Worm (Caenorhabditis elegans) whole organism, young adult: Measurements from ENCODE around the gene Y39B6A.34.

Experiments used
- B0019.2 ChIP-seq: fragments of 200-800 bp; sonication (Bioruptor generic); conservative IDR thresholded peaks from 2 replicates; pipeline ENCODE4 v1.3.6; 2022; ENCODE audit warnings: missing genetic modification reagents, missing genetic modification characterization, missing compliant biosample characterization
- B0035.1 ChIP-seq: sonication (generic microtip); optimal IDR thresholded peaks from 2 replicates; lab custom pipeline; 2016; ENCODE audit warnings: missing genetic modification characterization, mild to moderate bottlenecking, missing compliant biosample characterization, missing genotype, missing genetic modification reagents
- B0261.1 ChIP-seq: sonication (generic microtip); optimal IDR thresholded peaks from 2 replicates; lab custom pipeline; 2016; ENCODE audit warnings: mild to moderate bottlenecking, missing genetic modification characterization, moderate library complexity, missing compliant biosample characterization
- C17E4.6 ChIP-seq: fragments of 200-800 bp; sonication (Bioruptor generic); IDR thresholded peaks from 2 replicates; pipeline ENCODE4 v1.3.6; 2022; ENCODE audit warnings: missing genetic modification reagents, missing genetic modification characterization, missing compliant biosample characterization
- F33H1.4 ChIP-seq: fragments of 200-800 bp; sonication (Bioruptor generic); IDR thresholded peaks from 2 replicates; pipeline ENCODE4 v1.3.6; 2022; ENCODE audit warnings: missing genetic modification reagents, missing genetic modification characterization, missing compliant biosample characterization
- K11D2.4 ChIP-seq: fragments of 200-800 bp; sonication (Bioruptor generic); IDR thresholded peaks from 2 replicates; pipeline ENCODE4 v1.3.6; 2022; ENCODE audit warnings: missing genetic modification reagents, missing genetic modification characterization, missing compliant biosample characterization
- T26A5.8 ChIP-seq: sonication (generic microtip); optimal IDR thresholded peaks from 2 replicates; lab custom pipeline; 2016; ENCODE audit warnings: missing genetic modification characterization, missing compliant biosample characterization
- Y67H2A.10 ChIP-seq: fragments of 200-800 bp; sonication (Bioruptor generic); conservative IDR thresholded peaks from 2 replicates; pipeline ENCODE4 v1.3.6; 2022; ENCODE audit warnings: missing genetic modification reagents, missing genetic modification characterization, missing compliant biosample characterization
- Y79H2A.3 ChIP-seq: fragments of 200-800 bp; sonication (Bioruptor generic); conservative IDR thresholded peaks from 2 replicates; pipeline ENCODE4 v1.3.6; 2022; ENCODE audit warnings: missing genetic modification reagents, missing genetic modification characterization, missing compliant biosample characterization
- Y95B8A.8 ChIP-seq: fragments of 200-800 bp; sonication (Bioruptor generic); IDR thresholded peaks from 2 replicates; pipeline ENCODE4 v1.3.6; 2022; ENCODE audit warnings: missing genetic modification reagents, missing genetic modification characterization, missing compliant biosample characterization
- ama-1 ChIP-seq, 3 experiments: fragments of 150-350 bp in 1 of 3; sonication (generic microtip) in 2 of 3; optimal IDR thresholded peaks; 2 replicates each; lab custom pipeline; 2014 to 2018; ENCODE audit warnings: missing biosample characterization in 2 of 3, missing genetic modification characterization in 2 of 3, missing genetic modification reagents in 2 of 3
- aptf-3 ChIP-seq: fragments of 200-800 bp; sonication (Bioruptor generic); IDR thresholded peaks from 2 replicates; pipeline ENCODE4 v1.3.6; 2022; ENCODE audit warnings: missing genetic modification characterization, missing compliant biosample characterization
- atf-7 ChIP-seq: sonication (generic microtip); optimal IDR thresholded peaks from 2 replicates; lab custom pipeline; 2017; ENCODE audit warnings: mild to moderate bottlenecking, missing genetic modification characterization, missing compliant biosample characterization
- athp-1 ChIP-seq: sonication (generic microtip); optimal IDR thresholded peaks from 2 replicates; lab custom pipeline; 2017; ENCODE audit warnings: mild to moderate bottlenecking, missing genetic modification characterization, missing compliant biosample characterization
- attf-3 ChIP-seq: fragments of 200-800 bp; sonication (Bioruptor generic); conservative IDR thresholded peaks from 2 replicates; pipeline ENCODE4 v1.3.6; 2022; ENCODE audit warnings: missing genetic modification reagents, missing genetic modification characterization, missing compliant biosample characterization
- attf-6 ChIP-seq: fragments of 200-800 bp; sonication (Bioruptor generic); IDR thresholded peaks from 2 replicates; pipeline ENCODE4 v1.3.6; 2022; ENCODE audit warnings: missing genetic modification reagents, missing genetic modification characterization, missing compliant biosample characterization
- bed-2 ChIP-seq: fragments of 200-800 bp; sonication (Bioruptor generic); IDR thresholded peaks from 2 replicates; pipeline ENCODE4 v1.3.6; 2022; ENCODE audit warnings: missing genetic modification reagents, missing genetic modification characterization, missing compliant biosample characterization
- ccch-3 ChIP-seq: fragments of 200-800 bp; sonication (Bioruptor generic); optimal IDR thresholded peaks from 2 replicates; lab custom pipeline; 2018; ENCODE audit warnings: mild to moderate bottlenecking, missing genetic modification characterization, missing compliant biosample characterization
- ceh-100 ChIP-seq: fragments of 200-800 bp; sonication (Bioruptor generic); IDR thresholded peaks from 2 replicates; pipeline ENCODE4 v1.3.6; 2022; ENCODE audit warnings: missing genetic modification reagents, missing genetic modification characterization, missing compliant biosample characterization
- dox-1 ChIP-seq: fragments of 200-800 bp; sonication (Bioruptor generic); IDR thresholded peaks from 2 replicates; pipeline ENCODE4 v1.3.6; 2022; ENCODE audit warnings: missing genetic modification reagents, missing genetic modification characterization, missing compliant biosample characterization
- dpl-1 ChIP-seq: fragments of 150-350 bp; optimal IDR thresholded peaks from 2 replicates; lab custom pipeline; 2014; ENCODE audit warnings: missing biosample characterization, missing genetic modification reagents, missing genetic modification characterization
- ekl-4 ChIP-seq: fragments of 200-800 bp; sonication (Bioruptor generic); IDR thresholded peaks from 2 replicates; pipeline ENCODE4 v1.3.6; 2022; ENCODE audit warnings: missing genetic modification reagents, missing genetic modification characterization, missing compliant biosample characterization
- him-1 ChIP-seq: sonication (generic microtip); optimal IDR thresholded peaks from 2 replicates; lab custom pipeline; 2016; ENCODE audit warnings: missing genotype, missing genetic modification reagents, missing genetic modification characterization, missing compliant biosample characterization
- hmg-1.2 ChIP-seq: fragments of 200-800 bp; sonication (Bioruptor generic); IDR thresholded peaks from 2 replicates; pipeline ENCODE4 v1.3.6; 2022; ENCODE audit warnings: missing genetic modification reagents, missing genetic modification characterization, missing compliant biosample characterization
- hrde-1 ChIP-seq: sonication (generic microtip); optimal IDR thresholded peaks from 2 replicates; lab custom pipeline; 2016; ENCODE audit warnings: missing genetic modification characterization, mild to moderate bottlenecking, missing compliant biosample characterization, moderate library complexity, missing genotype, missing genetic modification reagents, borderline replicate concordance
- lag-1 ChIP-seq: fragments of 200-800 bp; sonication (Bioruptor generic); IDR thresholded peaks from 2 replicates; pipeline ENCODE4 v1.3.6; 2022; ENCODE audit warnings: missing genetic modification reagents, missing genetic modification characterization, missing compliant biosample characterization
- let-526 ChIP-seq: fragments of 200-800 bp; sonication (Bioruptor generic); IDR thresholded peaks from 2 replicates; pipeline ENCODE4 v1.3.6; 2022; ENCODE audit warnings: missing genetic modification reagents, missing genetic modification characterization, missing compliant biosample characterization
- let-607 ChIP-seq, 2 experiments: fragments of 200-800 bp in 1 of 2; sonication (Bioruptor generic) in 1 of 2; sonication (generic microtip) in 1 of 2; optimal IDR thresholded peaks; 2 replicates each; lab custom pipeline; 2016 to 2018; ENCODE audit warnings: mild to moderate bottlenecking in 2 of 2, missing compliant biosample characterization in 2 of 2, missing genetic modification characterization in 2 of 2, moderate library complexity in 2 of 2, missing genotype in 1 of 2
- lin-35 ChIP-seq, 3 experiments: fragments of 150-350 bp in 2 of 3; sonication (generic microtip) in 1 of 3; optimal IDR thresholded peaks; 2 replicates each; lab custom pipeline; 2014 to 2018; ENCODE audit warnings: missing biosample characterization in 3 of 3, missing genetic modification characterization in 3 of 3, missing genetic modification reagents in 3 of 3
- lin-54 ChIP-seq: fragments of 200-800 bp; sonication (Bioruptor generic); optimal IDR thresholded peaks from 2 replicates; lab custom pipeline; 2018; ENCODE audit warnings: mild to moderate bottlenecking, missing genetic modification characterization, missing compliant biosample characterization
- lsl-1 ChIP-seq: fragments of 200-800 bp; sonication (Bioruptor generic); optimal IDR thresholded peaks from 2 replicates; lab custom pipeline; 2018; ENCODE audit warnings: mild to moderate bottlenecking, missing genetic modification characterization, moderate library complexity, missing compliant biosample characterization
- madf-3 ChIP-seq: fragments of 200-800 bp; sonication (Bioruptor generic); IDR thresholded peaks from 2 replicates; pipeline ENCODE4 v1.3.6; 2022; ENCODE audit warnings: missing genetic modification reagents, missing genetic modification characterization, missing compliant biosample characterization
- madf-6 ChIP-seq: fragments of 200-800 bp; sonication (Bioruptor generic); IDR thresholded peaks from 2 replicates; pipeline ENCODE4 v1.3.6; 2022; ENCODE audit warnings: missing genetic modification reagents, missing genetic modification characterization, missing compliant biosample characterization
- madf-8 ChIP-seq: fragments of 200-800 bp; sonication (Bioruptor generic); conservative IDR thresholded peaks from 2 replicates; pipeline ENCODE4 v1.3.6; 2022; ENCODE audit warnings: missing genetic modification reagents, missing genetic modification characterization, missing compliant biosample characterization
- nfyb-1 ChIP-seq: fragments of 200-800 bp; sonication (Bioruptor generic); IDR thresholded peaks from 2 replicates; pipeline ENCODE4 v1.3.6; 2022; ENCODE audit warnings: missing genetic modification reagents, missing genetic modification characterization, missing compliant biosample characterization
- pbrm-1 ChIP-seq: fragments of 200-800 bp; sonication (Bioruptor generic); IDR thresholded peaks from 2 replicates; pipeline ENCODE4 v1.3.6; 2022; ENCODE audit warnings: missing genetic modification reagents, missing genetic modification characterization, missing compliant biosample characterization
- pha-4 ChIP-seq: fragments of 150-350 bp; sonication (generic microtip); optimal IDR thresholded peaks from 2 replicates; lab custom pipeline; 2014; ENCODE audit warnings: missing biosample characterization, missing genetic modification reagents, missing genetic modification characterization
- rcor-1 ChIP-seq: fragments of 200-800 bp; sonication (Bioruptor generic); IDR thresholded peaks from 2 replicates; pipeline ENCODE4 v1.3.6; 2022; ENCODE audit warnings: missing genetic modification reagents, missing genetic modification characterization, missing compliant biosample characterization
- repo-1 ChIP-seq: sonication (generic microtip); optimal IDR thresholded peaks from 2 replicates; lab custom pipeline; 2017; ENCODE audit warnings: mild to moderate bottlenecking, missing genetic modification characterization, missing compliant biosample characterization
- sdz-38 ChIP-seq: sonication (generic microtip); optimal IDR thresholded peaks from 2 replicates; lab custom pipeline; 2016; ENCODE audit warnings: missing genotype, missing genetic modification characterization, missing compliant biosample characterization
- sea-2 ChIP-seq: fragments of 200-800 bp; sonication (Bioruptor generic); IDR thresholded peaks from 2 replicates; pipeline ENCODE4 v1.3.6; 2022; ENCODE audit warnings: missing genetic modification characterization, missing compliant biosample characterization
- snpc-3.4 ChIP-seq: sonication (generic microtip); optimal IDR thresholded peaks from 2 replicates; lab custom pipeline; 2017; ENCODE audit warnings: missing genetic modification characterization, mild to moderate bottlenecking, missing compliant biosample characterization, antibody characterized with exemption, moderate library complexity, missing genotype, missing genetic modification reagents
- snpc-4 ChIP-seq, 5 experiments: fragments of 150-350 bp in 1 of 5; sonication (generic microtip) in 4 of 5; optimal IDR thresholded peaks; 2 replicates each; lab custom pipeline; 2014 to 2018; ENCODE audit warnings: missing genetic modification characterization in 5 of 5, missing biosample characterization in 3 of 5, antibody characterized with exemption in 2 of 5, mild to moderate bottlenecking in 2 of 5, missing compliant biosample characterization in 2 of 5, missing genotype in 2 of 5, moderate library complexity in 2 of 5, missing genetic modification reagents in 1 of 5
- tbx-9 ChIP-seq: sonication (generic microtip); optimal IDR thresholded peaks from 2 replicates; lab custom pipeline; 2016; ENCODE audit warnings: borderline replicate concordance, missing genetic modification characterization, inconsistent platforms, missing compliant biosample characterization
- ztf-26 ChIP-seq: sonication (generic microtip); optimal IDR thresholded peaks from 2 replicates; lab custom pipeline; 2017; ENCODE audit warnings: missing genetic modification characterization, missing compliant biosample characterization
- ztf-3 ChIP-seq: fragments of 200-800 bp; sonication (Bioruptor generic); optimal IDR thresholded peaks from 2 replicates; lab custom pipeline; 2018; ENCODE audit warnings: mild to moderate bottlenecking, missing genetic modification characterization, missing compliant biosample characterization

Gene Y39B6A.34

DNA sequence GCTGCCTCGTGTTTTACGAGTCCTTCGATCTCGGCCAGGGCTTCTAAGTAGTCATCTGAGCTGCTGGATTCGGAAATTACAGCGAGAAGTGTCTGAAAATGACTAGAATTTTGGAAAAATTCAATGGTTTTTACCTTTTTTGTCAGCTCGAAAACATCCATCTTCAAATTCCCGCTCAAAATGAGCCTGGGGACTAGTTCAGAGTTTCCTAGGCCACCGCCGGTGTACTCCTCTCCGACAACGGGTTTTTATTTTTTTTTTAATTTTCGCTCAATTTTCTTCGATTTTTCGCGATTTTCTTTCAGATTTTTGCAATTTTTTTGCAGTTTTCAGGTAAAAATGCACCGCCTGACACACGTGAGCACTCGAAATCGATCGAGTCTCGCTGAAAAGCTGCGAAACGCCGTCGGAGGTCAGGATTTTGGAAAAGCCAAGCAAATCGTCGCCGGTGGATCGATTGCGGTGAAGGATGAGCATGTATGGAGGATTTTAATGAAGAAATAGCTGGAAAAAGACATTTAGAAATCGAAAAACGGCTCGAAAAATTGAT is 19.8 kb upstream of the Y39B6A.34 start, which contains the start of the genes mrps-35 and sws-1:
TSS of gene mrps-35 (plus strand) at position 327 of the 550 bp plus-strand sequence.
TSS of gene sws-1 (minus strand) at position 500 of the 550 bp plus-strand sequence.
- TF ChIP-seq snpc-3.4 (peak; percentile 28), hrde-1 (peak; percentile 3), attf-3 (GFP tag; lab: Robert Waterston, UW) (peak; percentile 45; the same call in 1 of the 2 replicates), let-526 (GFP tag; lab: Robert Waterston, UW) (0 out of 2 replicates have a peak, but pooled peaks have one; percentile 45), aptf-3 (no peak), ztf-26 (tag; lab: Kevin White, UChicago) (no peak), pbrm-1 (GFP tag; lab: Robert Waterston, UW) (peak; percentile 61; the same call in 1 of the 2 replicates), ama-1 (optimal IDR thresholded peaks at IDR 0.05; lab: Kevin White, UChicago) (no peak), ama-1 (GFP tag; optimal IDR thresholded peaks at IDR 0.05; lab: Kevin White, UChicago) (no peak), Y67H2A.10 (GFP tag; lab: Robert Waterston, UW) (no peak; the same call in 1 of the 2 replicates), B0035.1 (tag; lab: Kevin White, UChicago) (no peak), rcor-1 (GFP tag; lab: Robert Waterston, UW) (peak; percentile 66), attf-6 (GFP tag; lab: Robert Waterston, UW) (no peak), T26A5.8 (tag; lab: Kevin White, UChicago) (no peak), nfyb-1 (0 out of 2 replicates have a peak, but pooled peaks have one; percentile 54), madf-3 (GFP tag; lab: Robert Waterston, UW) (no peak), Y95B8A.8 (0 out of 2 replicates have a peak, but pooled peaks have one; percentile 33), bed-2 (GFP tag; lab: Robert Waterston, UW) (peak; percentile 78; the same call in 1 of the 2 replicates), pha-4 (tag; lab: Kevin White, UChicago) (no peak), ccch-3 (GFP tag; lab: Kevin White, UChicago) (no peak), madf-6 (GFP tag; lab: Robert Waterston, UW) (peak; percentile 71), K11D2.4 (GFP tag; lab: Robert Waterston, UW) (0 out of 2 replicates have a peak, but pooled peaks have one; percentile 48), let-607 (tag; optimal IDR thresholded peaks at IDR 0.05; lab: Kevin White, UChicago) (peak in 1 of 2 experiments; percentile 53), athp-1 (tag; lab: Kevin White, UChicago) (peak; percentile 11), ztf-3 (GFP tag; lab: Kevin White, UChicago) (no peak), repo-1 (tag; lab: Kevin White, UChicago) (no peak), him-1 (tag; lab: Kevin White, UChicago) (peak; percentile 21), lin-54 (peak; percentile 84), dpl-1 (GFP tag; lab: Kevin White, UChicago) (peak; percentile 59), C17E4.6 (GFP tag; lab: Robert Waterston, UW) (no peak), madf-8 (GFP tag; lab: Robert Waterston, UW) (0 out of 2 replicates have a peak, but pooled peaks have one; percentile 33), atf-7 (peak; percentile 23), dox-1 (GFP tag; lab: Robert Waterston, UW) (peak; percentile 78), B0261.1 (no peak), lag-1 (GFP tag; lab: Robert Waterston, UW) (no peak), sdz-38 (no peak), lin-35 (GFP tag; optimal IDR thresholded peaks at IDR 0.05; lab: Kevin White, UChicago) (peak in 2 of 3 experiments; percentile 25 to 72), sea-2 (GFP tag; lab: Robert Waterston, UW) (0 out of 2 replicates have a peak, but pooled peaks have one; percentile 16), B0019.2 (GFP tag; lab: Robert Waterston, UW) (no peak), hmg-1.2 (GFP tag; lab: Robert Waterston, UW) (0 out of 2 replicates have a peak, but pooled peaks have one; percentile 19), lsl-1 (GFP tag; lab: Kevin White, UChicago) (peak; percentile 43), F33H1.4 (peak; percentile 41; the same call in 1 of the 2 replicates), snpc-4 (GFP tag; optimal IDR thresholded peaks at IDR 0.05; lab: Kevin White, UChicago) (no peak), snpc-4 (tag; optimal IDR thresholded peaks at IDR 0.05; lab: Kevin White, UChicago) (peak in 3 of 4 experiments; percentile 4 to 39 (median 19)), ekl-4 (GFP tag; lab: Robert Waterston, UW) (no peak), Y79H2A.3 (GFP tag; lab: Robert Waterston, UW) (no peak), tbx-9 (tag; lab: Kevin White, UChicago) (no peak), ceh-100 (GFP tag; lab: Robert Waterston, UW) (peak; percentile 27; the same call in 1 of the 2 replicates)
